Fruit fly (Drosophila melanogaster): Measurements from ENCODE around the gene cpx.

DNA sequence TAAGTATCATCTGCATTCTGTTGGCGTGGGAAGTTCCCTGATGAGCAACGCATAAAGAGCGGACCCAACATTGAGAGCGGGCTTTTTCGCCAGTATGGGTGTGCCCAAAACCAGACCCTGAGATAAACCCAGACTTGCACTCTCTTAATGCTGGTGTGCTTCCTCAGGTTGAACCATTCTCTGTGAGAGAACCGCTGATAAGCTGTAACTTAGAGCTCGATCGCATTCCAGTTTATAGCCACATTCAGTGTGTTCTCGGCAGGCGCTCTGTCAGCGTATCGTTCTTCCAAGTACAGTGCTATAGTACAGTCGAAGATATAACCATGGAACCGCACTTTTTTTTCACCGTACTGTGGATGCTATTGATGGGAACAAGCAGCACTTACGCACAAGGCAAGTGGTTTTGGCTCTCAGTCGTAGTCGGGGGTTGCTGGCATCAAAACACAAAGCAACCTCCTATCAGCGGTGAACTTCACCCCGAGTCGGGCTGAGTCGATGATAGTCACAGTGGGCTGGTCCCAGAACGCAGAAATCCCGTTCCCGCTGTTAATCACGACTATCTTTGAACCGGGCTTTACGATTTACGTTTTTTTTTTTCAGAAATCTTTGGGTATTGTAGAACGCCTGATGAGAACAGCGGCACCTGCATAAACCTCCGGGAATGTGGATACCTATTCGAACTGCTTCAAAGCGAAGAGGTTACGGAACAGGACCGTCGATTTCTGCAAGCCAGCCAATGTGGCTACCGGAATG is 27.8 kb downstream of the cpx start, which contains the start of gene MP1:
- TF ChIP-seq psq (optimal IDR thresholded peaks at IDR 0.05): no peak
- TF ChIP-seq h (optimal IDR thresholded peaks at IDR 0.05): no peak
- TF ChIP-seq insv (optimal IDR thresholded peaks at IDR 0.05): no peak
- no peak for TF ChIP-seq ttk (optimal IDR thresholded peaks at IDR 0.05)
- no peak for TF ChIP-seq Myc (optimal IDR thresholded peaks at IDR 0.05)

Data from Kc167 (cell line).